Worm (Caenorhabditis elegans) whole organism, L3 larva: ENCODE results near the gene K02E7.10.

Source experiments
- egl-5 ChIP-seq: fragments of 150-350 bp; optimal IDR thresholded peaks from 2 replicates; lab custom pipeline; 2017; ENCODE audit warnings: missing biosample characterization, missing genetic modification reagents, missing genetic modification characterization, inconsistent platforms
- elt-1 ChIP-seq: fragments of 150-350 bp; optimal IDR thresholded peaks from 2 replicates; lab custom pipeline; 2014; ENCODE audit warnings: missing biosample characterization, missing genetic modification characterization
- fkh-10 ChIP-seq: sonication (generic microtip); optimal IDR thresholded peaks from 2 replicates; lab custom pipeline; 2017; ENCODE audit warnings: missing biosample characterization, missing genetic modification reagents, missing genetic modification characterization
- lin-15B ChIP-seq: fragments of 150-350 bp; optimal IDR thresholded peaks from 2 replicates; lab custom pipeline; 2014; ENCODE audit warnings: missing biosample characterization, missing genetic modification characterization
- nhr-12 ChIP-seq: fragments of 150-350 bp; optimal IDR thresholded peaks from 2 replicates; lab custom pipeline; 2014; ENCODE audit warnings: missing biosample characterization, missing genetic modification characterization
- nhr-23 ChIP-seq: fragments of 150-350 bp; optimal IDR thresholded peaks from 2 replicates; lab custom pipeline; 2014; ENCODE audit warnings: missing biosample characterization, missing genetic modification reagents, missing genetic modification characterization
- nhr-28 ChIP-seq: fragments of 150-350 bp; optimal IDR thresholded peaks from 2 replicates; lab custom pipeline; 2014; ENCODE audit warnings: missing biosample characterization, missing genetic modification characterization
- nhr-76 ChIP-seq: fragments of 150-350 bp; sonication (generic microtip); optimal IDR thresholded peaks from 5 replicates; lab custom pipeline; 2014; ENCODE audit warnings: missing biosample characterization, missing genetic modification characterization
- sea-2 ChIP-seq: fragments of 150-350 bp; sonication (generic microtip); optimal IDR thresholded peaks from 4 replicates; lab custom pipeline; 2014; ENCODE audit warnings: missing biosample characterization, missing genetic modification reagents, missing genetic modification characterization
- unc-39 ChIP-seq: sonication (generic microtip); optimal IDR thresholded peaks from 4 replicates; lab custom pipeline; 2017; ENCODE audit warnings: missing biosample characterization, missing genetic modification characterization

DNA sequence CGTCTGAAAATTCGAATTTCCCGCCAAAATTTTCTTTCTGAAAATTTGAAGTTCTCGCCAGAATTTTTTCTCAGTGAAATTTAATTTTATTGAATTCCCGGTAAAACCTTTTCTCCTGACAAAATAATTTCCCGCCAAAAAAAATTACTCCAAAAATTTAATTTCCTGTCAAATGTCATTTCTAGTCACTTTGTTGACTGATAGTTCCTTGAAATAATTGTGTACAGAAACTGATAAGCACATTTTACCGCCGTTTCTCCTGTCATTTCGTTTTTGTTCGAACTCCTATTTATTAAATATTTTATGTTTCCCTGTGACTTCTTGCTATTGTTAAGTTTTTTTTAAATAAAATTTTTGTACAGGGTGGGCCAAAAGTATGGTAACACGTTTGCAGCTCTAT is 2.9 kb downstream of the K02E7.10 start:
- TF ChIP-seq elt-1 (tag; lab: Kevin White, UChicago): no peak
- no peak for TF ChIP-seq fkh-10 (GFP tag; lab: Kevin White, UChicago)
- TF ChIP-seq nhr-23 (tag; lab: Kevin White, UChicago): no peak
- no peak for TF ChIP-seq nhr-76 (tag; lab: Kevin White, UChicago)
- TF ChIP-seq sea-2 (GFP tag; lab: Kevin White, UChicago): no peak
- TF ChIP-seq lin-15B: no peak
- no peak for TF ChIP-seq nhr-28 (tag; lab: Kevin White, UChicago)
- no peak for TF ChIP-seq nhr-12 (tag; lab: Kevin White, UChicago)
- TF ChIP-seq unc-39 (tag; lab: Kevin White, UChicago): no peak
- TF ChIP-seq egl-5 (tag; lab: Kevin White, UChicago): no peak
